Fruit fly (Drosophila melanogaster): Measurements from ENCODE around the gene spz3.

spz3 gene

DNA sequence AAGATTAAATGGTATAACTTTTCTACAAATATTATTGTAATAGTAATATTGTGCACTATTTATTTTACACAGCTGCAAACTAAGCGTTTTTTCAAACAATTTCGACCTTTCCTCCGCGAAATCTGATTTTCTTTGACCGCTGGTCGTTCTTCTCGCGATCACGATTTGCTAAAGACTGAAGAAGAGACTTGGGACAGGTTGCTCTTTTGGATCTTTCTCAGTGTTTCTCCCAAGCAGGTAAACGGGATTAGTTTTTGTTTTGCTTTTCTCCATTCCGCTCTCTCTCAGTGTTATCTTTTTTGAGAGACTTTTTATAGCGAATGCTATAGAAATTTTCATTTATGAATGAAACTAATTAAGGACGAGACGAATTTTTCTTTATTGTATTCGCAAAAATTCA, 8.0 kb upstream of the spz3 start, which contains the start of gene CG7102:
Gene CG7102 (minus strand): TSS at position 181 of the 400 bp plus-strand sequence.
- TF ChIP-seq Hr96 (GFP tag; optimal IDR thresholded peaks at IDR 0.05) (no peak), CG33017 (tag; optimal IDR thresholded peaks at IDR 0.05) (no peak), bab1 (GFP tag; optimal IDR thresholded peaks at IDR 0.05) (no peak), Clk (GFP tag; optimal IDR thresholded peaks at IDR 0.05) (no peak), Mnt (GFP tag; optimal IDR thresholded peaks at IDR 0.05) (no peak), cic (GFP tag; optimal IDR thresholded peaks at IDR 0.05) (no peak)

- TF ChIP-seq cic (GFP tag; optimal IDR thresholded peaks at IDR 0.05): no peak
- no peak for TF ChIP-seq kay (GFP tag; ENCODE audit: borderline replicate concordance)
- TF ChIP-seq CG33017 (tag; optimal IDR thresholded peaks at IDR 0.05): no peak
- TF ChIP-seq Mnt (GFP tag; optimal IDR thresholded peaks at IDR 0.05): peak; percentile 46
- TF ChIP-seq CG7101 (tag; optimal IDR thresholded peaks at IDR 0.05): no peak
- TF ChIP-seq CG5204 (GFP tag; optimal IDR thresholded peaks at IDR 0.05): no peak
- TF ChIP-seq toe (GFP tag; optimal IDR thresholded peaks at IDR 0.05): no peak
- no peak for TF ChIP-seq CG7045 (GFP tag; optimal IDR thresholded peaks at IDR 0.05)
- TF ChIP-seq tj (GFP tag; optimal IDR thresholded peaks at IDR 0.05): no peak
- TF ChIP-seq Clk (GFP tag; optimal IDR thresholded peaks at IDR 0.05): no peak
- no peak for TF ChIP-seq pad (GFP tag; optimal IDR thresholded peaks at IDR 0.05)
- TF ChIP-seq CG12768 (GFP tag; optimal IDR thresholded peaks at IDR 0.05): no peak
- no peak for TF ChIP-seq CG1620 (GFP tag; optimal IDR thresholded peaks at IDR 0.05)
- TF ChIP-seq CG11617 (GFP tag; optimal IDR thresholded peaks at IDR 0.05): peak; percentile 54
Observed at dm6 chr2L:7885952-7886351, 6.6 kb upstream of the spz3 start.

- TF ChIP-seq Mnt (GFP tag; optimal IDR thresholded peaks at IDR 0.05) (no peak), Clk (GFP tag; optimal IDR thresholded peaks at IDR 0.05) (no peak), cic (GFP tag; optimal IDR thresholded peaks at IDR 0.05) (no peak), cnc (optimal IDR thresholded peaks at IDR 0.05) (no peak), CG11617 (GFP tag; optimal IDR thresholded peaks at IDR 0.05) (no peak), CG33017 (tag; optimal IDR thresholded peaks at IDR 0.05) (no peak), Crg-1 (GFP tag; optimal IDR thresholded peaks at IDR 0.05) (no peak), tj (GFP tag; optimal IDR thresholded peaks at IDR 0.05) (no peak), pad (GFP tag; optimal IDR thresholded peaks at IDR 0.05) (no peak), ovo (GFP tag; optimal IDR thresholded peaks at IDR 0.05) (no peak), CG14711 (tag; optimal IDR thresholded peaks at IDR 0.05) (no peak), CG7101 (tag; optimal IDR thresholded peaks at IDR 0.05) (no peak), Hr96 (GFP tag; optimal IDR thresholded peaks at IDR 0.05) (no peak), CG12768 (GFP tag; optimal IDR thresholded peaks at IDR 0.05) (no peak), kay (GFP tag; ENCODE audit: borderline replicate concordance) (no peak), CG1620 (GFP tag; optimal IDR thresholded peaks at IDR 0.05) (no peak), CG5204 (GFP tag; optimal IDR thresholded peaks at IDR 0.05) (no peak), CG7045 (GFP tag; optimal IDR thresholded peaks at IDR 0.05) (no peak), bab1 (GFP tag; optimal IDR thresholded peaks at IDR 0.05) (no peak)
Observed at dm6 chr2L:7885271-7885670, 5.9 kb upstream of the spz3 start, which contains the start of the genes SmE and CG34132. Gene SmE (minus strand): TSS chr2L:7885450. Gene CG34132 (plus strand): TSS chr2L:7885503.

DNA sequence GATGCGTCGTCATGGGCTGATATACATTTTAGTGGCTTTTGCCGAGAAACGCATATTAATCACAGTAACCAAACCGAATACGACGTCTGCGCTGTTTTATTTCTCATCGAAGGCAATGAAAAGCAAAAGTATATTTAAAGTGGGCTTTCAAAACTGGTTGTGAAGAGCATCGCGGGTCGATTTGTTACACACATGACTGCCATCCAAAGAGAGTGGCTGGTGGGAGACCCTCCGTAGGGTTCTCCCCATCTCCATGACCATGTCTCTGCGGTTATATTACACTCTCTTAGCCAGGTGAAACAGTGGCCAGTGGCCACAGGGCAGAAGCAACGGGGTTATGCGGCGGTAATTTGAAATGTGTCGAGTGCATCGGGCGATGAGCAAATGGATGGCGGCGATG, 1.1 kb upstream of the spz3 start:
- TF ChIP-seq kay (GFP tag; ENCODE audit: borderline replicate concordance): no peak
- no peak for TF ChIP-seq CG1620 (GFP tag; optimal IDR thresholded peaks at IDR 0.05)
- no peak for TF ChIP-seq CG14711 (tag; optimal IDR thresholded peaks at IDR 0.05)
- no peak for TF ChIP-seq cic (GFP tag; optimal IDR thresholded peaks at IDR 0.05)
- no peak for TF ChIP-seq Crg-1 (GFP tag; optimal IDR thresholded peaks at IDR 0.05)
- TF ChIP-seq cnc (optimal IDR thresholded peaks at IDR 0.05): no peak
- no peak for TF ChIP-seq bab1 (GFP tag; optimal IDR thresholded peaks at IDR 0.05)
- no peak for TF ChIP-seq CG5204 (GFP tag; optimal IDR thresholded peaks at IDR 0.05)
- no peak for TF ChIP-seq pad (GFP tag; optimal IDR thresholded peaks at IDR 0.05)
- TF ChIP-seq Hr96 (GFP tag; optimal IDR thresholded peaks at IDR 0.05): no peak
- TF ChIP-seq toe (GFP tag; optimal IDR thresholded peaks at IDR 0.05): no peak
- no peak for TF ChIP-seq CG7045 (GFP tag; optimal IDR thresholded peaks at IDR 0.05)
- no peak for TF ChIP-seq CG7101 (tag; optimal IDR thresholded peaks at IDR 0.05)
- no peak for TF ChIP-seq Clk (GFP tag; optimal IDR thresholded peaks at IDR 0.05)
- no peak for TF ChIP-seq CG11617 (GFP tag; optimal IDR thresholded peaks at IDR 0.05)
- TF ChIP-seq ovo (GFP tag; optimal IDR thresholded peaks at IDR 0.05): no peak
- no peak for TF ChIP-seq CG12768 (GFP tag; optimal IDR thresholded peaks at IDR 0.05)
- no peak for TF ChIP-seq CG33017 (tag; optimal IDR thresholded peaks at IDR 0.05)
- TF ChIP-seq Mnt (GFP tag; optimal IDR thresholded peaks at IDR 0.05): no peak
- no peak for TF ChIP-seq tj (GFP tag; optimal IDR thresholded peaks at IDR 0.05)

dm6 chr2L:7878372-7878771, 980 bp downstream of the spz3 start:
- TF ChIP-seq CG7045 (GFP tag; optimal IDR thresholded peaks at IDR 0.05): no peak
- no peak for TF ChIP-seq CG14711 (tag; optimal IDR thresholded peaks at IDR 0.05)
- TF ChIP-seq ovo (GFP tag; optimal IDR thresholded peaks at IDR 0.05): no peak
- TF ChIP-seq Hr96 (GFP tag; optimal IDR thresholded peaks at IDR 0.05): no peak
- no peak for TF ChIP-seq CG11617 (GFP tag; optimal IDR thresholded peaks at IDR 0.05)
- TF ChIP-seq CG7101 (tag; optimal IDR thresholded peaks at IDR 0.05): no peak
- no peak for TF ChIP-seq CG5204 (GFP tag; optimal IDR thresholded peaks at IDR 0.05)

dm6 chr2L:7876520-7877232, 2.7 kb downstream of the spz3 start:
- TF ChIP-seq kay (GFP tag; ENCODE audit: borderline replicate concordance) (no peak), Clk (GFP tag; optimal IDR thresholded peaks at IDR 0.05) (no peak), CG33017 (tag; optimal IDR thresholded peaks at IDR 0.05) (no peak), ovo (GFP tag; optimal IDR thresholded peaks at IDR 0.05) (no peak), CG12768 (GFP tag; optimal IDR thresholded peaks at IDR 0.05) (no peak), CG14711 (tag; optimal IDR thresholded peaks at IDR 0.05) (no peak), Crg-1 (GFP tag; optimal IDR thresholded peaks at IDR 0.05) (no peak), CG11617 (GFP tag; optimal IDR thresholded peaks at IDR 0.05) (no peak), CG1620 (GFP tag; optimal IDR thresholded peaks at IDR 0.05) (no peak), pad (GFP tag; optimal IDR thresholded peaks at IDR 0.05) (no peak)

Data from whole organism, adult.